Worm (Caenorhabditis elegans): Measurements from ENCODE around the gene B0403.5.

DNA sequence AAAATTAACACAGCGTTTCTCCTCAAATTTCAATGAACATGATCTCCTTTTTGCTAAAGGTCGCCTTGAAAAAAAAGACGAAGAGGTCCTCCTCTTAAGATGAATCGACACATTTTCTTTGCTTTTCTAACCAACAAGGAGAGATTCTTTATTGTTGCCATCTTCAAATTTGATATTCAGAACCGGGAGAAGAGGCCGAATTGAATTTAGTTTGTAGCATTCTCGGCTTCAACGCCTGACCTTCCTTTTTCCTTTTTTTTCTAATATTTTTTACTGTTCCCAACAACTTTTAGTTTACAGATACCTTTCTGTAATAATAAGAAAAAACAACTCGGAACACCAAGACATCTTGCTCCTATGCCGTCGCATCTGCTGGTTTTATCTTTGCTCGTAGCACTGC is 37.8 kb upstream of the B0403.5 start, which contains the start of gene cah-5:
- TF ChIP-seq fkh-10 (GFP tag; optimal IDR thresholded peaks at IDR 0.05) (peak; percentile 48), dpl-1 (GFP tag; optimal IDR thresholded peaks at IDR 0.05) (no peak), lin-13 (GFP tag; optimal IDR thresholded peaks at IDR 0.05) (no peak), gei-8 (GFP tag; optimal IDR thresholded peaks at IDR 0.05) (no peak), lir-3 (tag; optimal IDR thresholded peaks at IDR 0.05) (no peak), mep-1 (tag; optimal IDR thresholded peaks at IDR 0.05) (no peak), ceh-28 (tag; optimal IDR thresholded peaks at IDR 0.05) (no peak), T20F7.1 (GFP tag; optimal IDR thresholded peaks at IDR 0.05) (no peak), ztf-11 (tag; optimal IDR thresholded peaks at IDR 0.05) (no peak), vab-7 (GFP tag; IDR thresholded peaks at IDR 0.05) (no peak), R02D3.7 (tag; optimal IDR thresholded peaks at IDR 0.05) (no peak), nhr-28 (tag; optimal IDR thresholded peaks at IDR 0.05) (no peak), egl-43 (GFP tag; IDR thresholded peaks at IDR 0.05) (no peak), nhr-76 (tag; optimal IDR thresholded peaks at IDR 0.05) (no peak)
